Fruit fly (Drosophila melanogaster) whole organism, wandering third instar larva: Measurements from ENCODE around the gene APC4.

ENCODE experiments used
- Abd-B ChIP-seq: fragments of >200 bp; optimal IDR thresholded peaks from 2 replicates; lab custom pipeline; 2017; ENCODE audit warnings: missing biosample characterization, missing genetic modification characterization
- CG32264 ChIP-seq: fragments of 200-800 bp; sonication (Bioruptor generic); optimal IDR thresholded peaks from 2 replicates; lab custom pipeline; 2016; ENCODE audit warnings: missing biosample characterization, missing genetic modification characterization
- CG9705 ChIP-seq: fragments of 200-800 bp; sonication (Bioruptor generic); optimal IDR thresholded peaks from 2 replicates; lab custom pipeline; 2018; ENCODE audit warnings: missing biosample characterization, mild to moderate bottlenecking, missing genetic modification characterization
- CrebA ChIP-seq: fragments of 200-800 bp; sonication (Bioruptor generic); optimal IDR thresholded peaks from 2 replicates; lab custom pipeline; 2016; ENCODE audit warnings: missing biosample characterization, mild to moderate bottlenecking, missing genetic modification characterization, borderline replicate concordance
- Dfd ChIP-seq: fragments of >200 bp; optimal IDR thresholded peaks from 2 replicates; lab custom pipeline; 2017; ENCODE audit warnings: missing biosample characterization, missing genetic modification characterization
- Dif ChIP-seq: fragments of 200-275, 200-300 bp; sonication (Bioruptor generic); optimal IDR thresholded peaks from 2 replicates; lab custom pipeline; 2018; ENCODE audit warnings: missing biosample characterization, missing genetic modification characterization; ENCODE audit not compliant: partially characterized antibody
- GATAd ChIP-seq: sonication (Bioruptor generic); optimal IDR thresholded peaks from 2 replicates; lab custom pipeline; 2016; ENCODE audit warnings: missing biosample characterization, missing genetic modification characterization
- HLH106 ChIP-seq: fragments of 200-800 bp; optimal IDR thresholded peaks from 3 replicates; lab custom pipeline; 2019; ENCODE audit warnings: missing biosample characterization, mild to moderate bottlenecking, missing genetic modification characterization, moderate library complexity
- Hnf4 ChIP-seq: fragments of 200-800 bp; sonication (Bioruptor generic); optimal IDR thresholded peaks from 2 replicates; lab custom pipeline; 2016; ENCODE audit warnings: missing biosample characterization, mild to moderate bottlenecking, missing genetic modification characterization
- Hr78 ChIP-seq: fragments of >200 bp; optimal IDR thresholded peaks from 2 replicates; lab custom pipeline; 2017; ENCODE audit warnings: missing biosample characterization, missing genetic modification characterization
- Hr83 ChIP-seq: fragments of 200-300 bp; sonication (Bioruptor generic); optimal IDR thresholded peaks from 2 replicates; lab custom pipeline; 2016; ENCODE audit warnings: missing biosample characterization, mild to moderate bottlenecking, missing genetic modification characterization, moderate library complexity; ENCODE audit not compliant: poor library complexity, severe bottlenecking
- Jra ChIP-seq: sonication (Bioruptor generic); optimal IDR thresholded peaks from 2 replicates; lab custom pipeline; 2016; ENCODE audit warnings: missing biosample characterization, missing genetic modification characterization
- Mio ChIP-seq: sonication (Bioruptor generic); optimal IDR thresholded peaks from 2 replicates; lab custom pipeline; 2016; ENCODE audit warnings: missing biosample characterization, missing genetic modification characterization
- Myc ChIP-seq: fragments of >200 bp; optimal IDR thresholded peaks from 2 replicates; lab custom pipeline; 2017
- N ChIP-seq: fragments of >200 bp; optimal IDR thresholded peaks from 2 replicates; lab custom pipeline; 2018; ENCODE audit warnings: missing biosample characterization, missing external identifiers, missing genetic modification characterization
- OdsH ChIP-seq: fragments of 200-800 bp; sonication (Bioruptor generic); optimal IDR thresholded peaks from 2 replicates; lab custom pipeline; 2016; ENCODE audit warnings: missing biosample characterization, mild to moderate bottlenecking, missing genetic modification characterization
- Rel ChIP-seq, 2 experiments: fragments of 200-800 bp; sonication (Bioruptor generic) in 1 of 2; optimal IDR thresholded peaks; 2 replicates in 1 of 2; 3 replicates in 1 of 2; lab custom pipeline; 2016 to 2019; ENCODE audit warnings: mild to moderate bottlenecking in 2 of 2, missing biosample characterization in 2 of 2, missing genetic modification characterization in 2 of 2, moderate library complexity in 1 of 2
- Sp1 ChIP-seq: fragments of 200-800 bp; sonication (Bioruptor generic); optimal IDR thresholded peaks from 3 replicates; lab custom pipeline; 2019; ENCODE audit warnings: missing biosample characterization, mild to moderate bottlenecking, missing genetic modification characterization, moderate library complexity
- Vsx2 ChIP-seq: fragments of 200-300, 225-300 bp; sonication (Bioruptor generic); optimal IDR thresholded peaks from 2 replicates; lab custom pipeline; 2018; ENCODE audit warnings: missing biosample characterization, missing genetic modification characterization; ENCODE audit not compliant: partially characterized antibody
- br ChIP-seq: fragments of 200-800 bp; sonication (Bioruptor generic); optimal IDR thresholded peaks from 2 replicates; lab custom pipeline; 2016; ENCODE audit warnings: missing biosample characterization, missing genetic modification characterization
- brk ChIP-seq: fragments of 200-800 bp; sonication (Bioruptor generic); optimal IDR thresholded peaks from 2 replicates; lab custom pipeline; 2016; ENCODE audit warnings: missing biosample characterization, mild to moderate bottlenecking, missing genetic modification characterization
- dl ChIP-seq, 2 experiments: fragments of 175-275, 200-275 bp in 1 of 2; fragments of 200-275 bp in 1 of 2; sonication (Bioruptor generic); optimal IDR thresholded peaks; lab custom pipeline; 2018; ENCODE audit warnings: mild to moderate bottlenecking in 2 of 2, missing biosample characterization in 2 of 2, missing genetic modification characterization in 2 of 2, moderate library complexity in 2 of 2; ENCODE audit not compliant: partially characterized antibody in 2 of 2, insufficient read depth in 1 of 2
- dmrt93B ChIP-seq: fragments of 200-800 bp; sonication (Bioruptor generic); optimal IDR thresholded peaks from 2 replicates; lab custom pipeline; 2018; ENCODE audit warnings: missing biosample characterization, mild to moderate bottlenecking, missing genetic modification characterization
- dsf ChIP-seq: sonication (Bioruptor generic); optimal IDR thresholded peaks from 2 replicates; lab custom pipeline; 2016; ENCODE audit warnings: missing biosample characterization, missing genetic modification characterization, borderline replicate concordance
- ey ChIP-seq: fragments of 200-800 bp; sonication (Bioruptor generic); optimal IDR thresholded peaks from 2 replicates; lab custom pipeline; 2016; ENCODE audit warnings: missing biosample characterization, missing genetic modification characterization
- foxo ChIP-seq, 2 experiments: fragments of 200-800 bp; sonication (Bioruptor generic); optimal IDR thresholded peaks; 2 replicates in 1 of 2; 3 replicates in 1 of 2; lab custom pipeline; 2016 to 2017; ENCODE audit warnings: missing biosample characterization in 2 of 2, missing genetic modification characterization in 2 of 2
- fru ChIP-seq: fragments of 200-800 bp; sonication (Bioruptor generic); optimal IDR thresholded peaks from 3 replicates; lab custom pipeline; 2016; ENCODE audit warnings: missing biosample characterization, mild to moderate bottlenecking, missing genetic modification characterization
- h ChIP-seq: fragments of 200-800 bp; sonication (Bioruptor generic); optimal IDR thresholded peaks from 3 replicates; lab custom pipeline; 2016; ENCODE audit warnings: missing biosample characterization, mild to moderate bottlenecking, missing genetic modification characterization
- jim ChIP-seq: fragments of 175-275, 200-325 bp; sonication (Bioruptor generic); optimal IDR thresholded peaks from 2 replicates; lab custom pipeline; 2016; ENCODE audit warnings: missing biosample characterization, mild to moderate bottlenecking, missing genetic modification characterization
- lola ChIP-seq: fragments of >200 bp; optimal IDR thresholded peaks from 2 replicates; lab custom pipeline; 2017; ENCODE audit warnings: missing biosample characterization, missing genetic modification characterization
- pan ChIP-seq: fragments of >200 bp; optimal IDR thresholded peaks from 2 replicates; lab custom pipeline; 2017
- psq ChIP-seq: fragments of 200-800 bp; sonication (Bioruptor generic); optimal IDR thresholded peaks from 3 replicates; lab custom pipeline; 2017; ENCODE audit warnings: missing biosample characterization, mild to moderate bottlenecking, missing genetic modification characterization, moderate library complexity
- rgr ChIP-seq: fragments of 200-800 bp; sonication (Bioruptor generic); optimal IDR thresholded peaks from 3 replicates; lab custom pipeline; 2016; ENCODE audit warnings: missing biosample characterization, mild to moderate bottlenecking, missing genetic modification characterization
- sage ChIP-seq: fragments of 200-800 bp; sonication (Bioruptor generic); optimal IDR thresholded peaks from 2 replicates; lab custom pipeline; 2016; ENCODE audit warnings: missing biosample characterization, mild to moderate bottlenecking, missing genetic modification characterization
- sv ChIP-seq: fragments of 200-800 bp; sonication (Bioruptor generic); optimal IDR thresholded peaks from 3 replicates; lab custom pipeline; 2016; ENCODE audit warnings: missing biosample characterization, missing genetic modification characterization
- tai ChIP-seq: sonication (Bioruptor generic); optimal IDR thresholded peaks from 2 replicates; lab custom pipeline; 2016; ENCODE audit warnings: missing biosample characterization, missing genetic modification characterization
- usp ChIP-seq: fragments of >200 bp; optimal IDR thresholded peaks from 2 replicates; lab custom pipeline; 2017; ENCODE audit warnings: missing biosample characterization, missing genetic modification characterization
- woc ChIP-seq: sonication (Bioruptor generic); optimal IDR thresholded peaks from 2 replicates; lab custom pipeline; 2016; ENCODE audit warnings: missing biosample characterization, mild to moderate bottlenecking, missing genetic modification characterization

The APC4 gene

dm6 chrX:9106775-9107283 lies 24.1 kb downstream of the APC4 start, which contains the start of gene Arfrp1:
Gene Arfrp1 (plus strand): TSS chrX:9107069.
- no peak for TF ChIP-seq rgr (GFP tag; lab: Kevin White, UChicago)
- no peak for TF ChIP-seq fru (GFP tag; lab: Kevin White, UChicago)
- no peak for TF ChIP-seq Hr83 (GFP tag; lab: Kevin White, UChicago)
- no peak for TF ChIP-seq OdsH (GFP tag; lab: Kevin White, UChicago)
- TF ChIP-seq psq (GFP tag; lab: Kevin White, UChicago), result no peak
- TF ChIP-seq CG9705 (GFP tag; lab: Kevin White, UChicago), result no peak
- no peak for TF ChIP-seq dl (GFP tag; optimal IDR thresholded peaks at IDR 0.05; lab: Kevin White, UChicago; ENCODE audit: insufficient read depth in 1 of 2, partially characterized antibody in 2 of 2)
- peak; percentile 35 for TF ChIP-seq woc
- peak; percentile 2 for TF ChIP-seq h (GFP tag; lab: Kevin White, UChicago)
- TF ChIP-seq dmrt93B (GFP tag; lab: Kevin White, UChicago), result no peak
- TF ChIP-seq N (GFP tag; lab: Kevin White, UChicago), result no peak
- TF ChIP-seq Jra (GFP tag; lab: Kevin White, UChicago), result peak; percentile 42
- no peak for TF ChIP-seq Hr78 (GFP tag; lab: Kevin White, UChicago)
- TF ChIP-seq lola (GFP tag; lab: Kevin White, UChicago), result no peak
- TF ChIP-seq Rel (GFP tag; optimal IDR thresholded peaks at IDR 0.05; lab: Kevin White, UChicago), result no peak
- TF ChIP-seq Rel (tag; optimal IDR thresholded peaks at IDR 0.05; lab: Kevin White, UChicago), result peak; percentile 9
- TF ChIP-seq jim, result no peak
- no peak for TF ChIP-seq Hnf4 (GFP tag; lab: Kevin White, UChicago)
- no peak for TF ChIP-seq Dfd (GFP tag; lab: Kevin White, UChicago)
- TF ChIP-seq Vsx2 (GFP tag; lab: Kevin White, UChicago), result no peak
- no peak for TF ChIP-seq pan (lab: Kevin White, UChicago)
- TF ChIP-seq Dif (GFP tag; lab: Kevin White, UChicago), result no peak
- TF ChIP-seq dsf, result no peak
- TF ChIP-seq CrebA, result no peak
- no peak for TF ChIP-seq Mio
- TF ChIP-seq brk (GFP tag; lab: Kevin White, UChicago), result no peak
- TF ChIP-seq sv (GFP tag; lab: Kevin White, UChicago), result peak; percentile 5
- no peak for TF ChIP-seq GATAd
- TF ChIP-seq tai (GFP tag; lab: Kevin White, UChicago), result no peak
- TF ChIP-seq foxo (GFP tag; optimal IDR thresholded peaks at IDR 0.05; lab: Kevin White, UChicago), result no peak
- TF ChIP-seq Abd-B (GFP tag; lab: Kevin White, UChicago), result no peak
- peak; percentile 53 for TF ChIP-seq HLH106 (tag; lab: Kevin White, UChicago)
- TF ChIP-seq Sp1 (GFP tag; lab: Kevin White, UChicago), result no peak
- peak; percentile 20 for TF ChIP-seq Myc (lab: Kevin White, UChicago)
- TF ChIP-seq usp (GFP tag; lab: Kevin White, UChicago), result no peak
- TF ChIP-seq br, result no peak
- TF ChIP-seq ey (GFP tag; lab: Kevin White, UChicago), result peak; percentile 34
- TF ChIP-seq CG32264 (GFP tag; lab: Kevin White, UChicago), result no peak
- no peak for TF ChIP-seq sage (GFP tag; lab: Kevin White, UChicago)

DNA sequence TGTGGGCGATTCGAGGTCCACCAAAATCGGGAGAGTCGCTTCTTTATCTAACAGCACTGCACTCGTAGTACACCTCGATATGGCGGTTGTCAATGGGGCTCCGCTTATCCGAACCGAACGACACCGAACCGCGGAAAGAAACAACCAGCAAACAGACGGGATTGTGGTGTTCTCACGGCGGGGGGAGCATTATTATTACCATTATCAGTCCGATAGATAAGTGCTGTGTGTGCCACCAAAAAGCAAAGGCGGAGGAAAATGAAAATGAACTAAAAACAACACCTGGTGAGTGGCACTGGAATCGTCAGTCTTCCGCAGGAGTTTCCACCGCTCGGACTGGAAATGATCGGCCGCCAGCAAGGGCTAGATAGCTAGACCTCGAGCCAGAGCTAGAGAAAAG lies 25.7 kb downstream of the APC4 start, which contains the start of gene AP-1gamma:
AP-1gamma (plus strand) TSS at position 305 of the 400 bp plus-strand sequence.
- peak; percentile 6 for TF ChIP-seq psq (GFP tag; lab: Kevin White, UChicago)
- no peak for TF ChIP-seq sv (GFP tag; lab: Kevin White, UChicago)
- TF ChIP-seq lola (GFP tag; lab: Kevin White, UChicago), result no peak
- no peak for TF ChIP-seq Rel (GFP tag; optimal IDR thresholded peaks at IDR 0.05; lab: Kevin White, UChicago)
- TF ChIP-seq Rel (tag; optimal IDR thresholded peaks at IDR 0.05; lab: Kevin White, UChicago), result no peak
